Worm (Caenorhabditis elegans) whole organism, young adult: ENCODE data around the gene C09H5.7.

Experiments
- F39B2.1 ChIP-seq: fragments of 200-800 bp; sonication (Bioruptor generic); IDR thresholded peaks from 2 replicates; pipeline ENCODE4 v1.3.6; 2022; ENCODE audit warnings: missing genetic modification reagents, missing genetic modification characterization, missing compliant biosample characterization
- F49E8.2 ChIP-seq: sonication (generic microtip); optimal IDR thresholded peaks from 3 replicates; lab custom pipeline; 2017; ENCODE audit warnings: missing genetic modification characterization, mild to moderate bottlenecking, missing compliant biosample characterization, antibody characterized with exemption, moderate library complexity; ENCODE audit not compliant: insufficient read depth
- ceh-100 ChIP-seq: fragments of 200-800 bp; sonication (Bioruptor generic); IDR thresholded peaks from 2 replicates; pipeline ENCODE4 v1.3.6; 2022; ENCODE audit warnings: missing genetic modification reagents, missing genetic modification characterization, missing compliant biosample characterization
- ceh-58 ChIP-seq: fragments of 200-800 bp; sonication (Bioruptor generic); IDR thresholded peaks from 2 replicates; pipeline ENCODE4 v1.3.6; 2022; ENCODE audit warnings: missing genetic modification characterization, missing compliant biosample characterization
- ceh-79 ChIP-seq: sonication (generic microtip); optimal IDR thresholded peaks from 2 replicates; lab custom pipeline; 2017; ENCODE audit warnings: mild to moderate bottlenecking, missing genetic modification characterization, missing compliant biosample characterization
- dox-1 ChIP-seq: fragments of 200-800 bp; sonication (Bioruptor generic); IDR thresholded peaks from 2 replicates; pipeline ENCODE4 v1.3.6; 2022; ENCODE audit warnings: missing genetic modification reagents, missing genetic modification characterization, missing compliant biosample characterization
- egrh-3 ChIP-seq: fragments of 200-800 bp; sonication (Bioruptor generic); IDR thresholded peaks from 2 replicates; pipeline ENCODE4 v1.3.6; 2022; ENCODE audit warnings: missing genetic modification reagents, missing genetic modification characterization, missing compliant biosample characterization
- fkh-3 ChIP-seq: sonication (generic microtip); optimal IDR thresholded peaks from 2 replicates; lab custom pipeline; 2016; ENCODE audit warnings: mild to moderate bottlenecking, missing genetic modification characterization, missing compliant biosample characterization
- gei-17 ChIP-seq: fragments of 200-800 bp; sonication (Bioruptor generic); optimal IDR thresholded peaks from 2 replicates; lab custom pipeline; 2018; ENCODE audit warnings: mild to moderate bottlenecking, missing genetic modification characterization, missing compliant biosample characterization
- mcd-1 ChIP-seq: fragments of 200-800 bp; sonication (Bioruptor generic); IDR thresholded peaks from 2 replicates; pipeline ENCODE4 v1.3.6; 2022; ENCODE audit warnings: missing genetic modification reagents, missing genetic modification characterization, missing compliant biosample characterization
- mxl-1 ChIP-seq: sonication (generic microtip); optimal IDR thresholded peaks from 2 replicates; lab custom pipeline; 2016; ENCODE audit warnings: missing genetic modification characterization, missing compliant biosample characterization
- pha-4 ChIP-seq: fragments of 150-350 bp; sonication (generic microtip); optimal IDR thresholded peaks from 2 replicates; lab custom pipeline; 2014; ENCODE audit warnings: missing biosample characterization, missing genetic modification reagents, missing genetic modification characterization
- rpc-1 ChIP-seq, 2 experiments: fragments of 150-350 bp in 1 of 2; sonication (generic microtip) in 1 of 2; optimal IDR thresholded peaks; 2 replicates each; lab custom pipeline; 2014 to 2018; ENCODE audit warnings: missing biosample characterization in 1 of 2, missing genetic modification characterization in 1 of 2, missing genetic modification reagents in 1 of 2, missing genotype in 1 of 2
- ztf-25 ChIP-seq: fragments of 200-800 bp; sonication (Bioruptor generic); IDR thresholded peaks from 2 replicates; pipeline ENCODE4 v1.3.6; 2022; ENCODE audit warnings: missing genetic modification reagents, missing genetic modification characterization, missing compliant biosample characterization
- ztf-26 ChIP-seq: sonication (generic microtip); optimal IDR thresholded peaks from 2 replicates; lab custom pipeline; 2017; ENCODE audit warnings: missing genetic modification characterization, missing compliant biosample characterization

Gene C09H5.7

DNA sequence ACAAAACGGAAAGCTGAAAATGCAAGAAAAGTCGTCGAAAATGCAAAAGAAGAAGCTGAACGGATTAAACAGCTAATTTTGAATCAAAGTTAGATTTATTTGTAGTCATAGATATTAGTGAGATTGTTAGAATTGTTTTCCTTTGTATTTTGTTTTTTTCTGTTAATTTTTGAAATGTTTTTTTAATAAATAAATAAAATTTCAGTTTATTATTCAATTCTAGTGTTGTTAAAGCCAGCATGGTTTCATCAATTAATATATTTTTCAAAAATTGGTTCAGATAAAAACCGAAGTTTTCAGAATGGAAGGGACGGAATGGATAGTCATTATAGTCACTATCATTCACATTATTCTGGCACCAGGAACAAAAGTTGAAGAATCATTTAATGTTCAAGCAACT lies 50.2 kb downstream of the C09H5.7 start, which contains the start of gene algn-12:
algn-12 (plus strand) TSS at position 301 of the 400 bp plus-strand sequence.
- TF ChIP-seq ceh-100 (no peak), ceh-58 (no peak), pha-4 (tag; lab: Kevin White, UChicago) (no peak), dox-1 (GFP tag; lab: Robert Waterston, UW) (no peak), mcd-1 (GFP tag; lab: Robert Waterston, UW) (no peak), F49E8.2 (tag; lab: Kevin White, UChicago) (no peak), gei-17 (GFP tag; lab: Kevin White, UChicago) (no peak), fkh-3 (no peak), egrh-3 (GFP tag; lab: Robert Waterston, UW) (no peak), mxl-1 (tag; lab: Kevin White, UChicago) (no peak), ztf-26 (tag; lab: Kevin White, UChicago) (no peak), F39B2.1 (GFP tag; lab: Robert Waterston, UW) (no peak), rpc-1 (optimal IDR thresholded peaks at IDR 0.05; lab: Kevin White, UChicago) (no peak), rpc-1 (tag; optimal IDR thresholded peaks at IDR 0.05; lab: Kevin White, UChicago) (no peak), ztf-25 (GFP tag; lab: Robert Waterston, UW) (no peak), ceh-79 (tag; lab: Kevin White, UChicago) (no peak)
